Fruit fly (Drosophila melanogaster) whole organism, adult: ENCODE measurements around the gene CG31789.

Source experiments
- CG33017 ChIP-seq: fragments of 200-800 bp; sonication (Bioruptor generic); optimal IDR thresholded peaks from 2 replicates; lab custom pipeline; 2018; ENCODE audit warnings: missing biosample characterization, mild to moderate bottlenecking, missing genetic modification characterization, moderate library complexity
- Hr96 ChIP-seq: fragments of 200-800 bp; sonication (Bioruptor generic); optimal IDR thresholded peaks from 2 replicates; lab custom pipeline; 2016; ENCODE audit warnings: missing biosample characterization, missing genetic modification characterization

DNA sequence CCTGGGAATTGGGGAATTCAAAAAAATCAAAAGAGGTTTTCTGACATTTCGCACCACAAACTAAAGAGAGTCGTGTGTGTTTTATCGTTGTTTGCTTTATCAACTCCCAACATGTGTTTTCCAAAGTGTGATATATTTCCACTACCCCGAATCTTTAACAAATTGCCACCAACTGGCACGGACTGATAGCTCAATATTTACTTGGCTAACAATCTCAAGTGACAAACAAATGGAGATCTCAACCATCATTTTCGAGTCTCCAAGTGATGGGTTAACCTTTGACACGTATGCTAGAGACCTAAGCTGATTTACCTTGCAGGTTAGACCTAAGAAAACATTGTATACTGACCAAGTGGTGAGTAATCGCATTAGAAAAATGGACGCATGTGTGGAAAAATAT lies 19.7 kb downstream of the CG31789 start:
- TF ChIP-seq CG33017 (tag; lab: Kevin White, UChicago) (no peak), Hr96 (GFP tag; lab: Kevin White, UChicago) (no peak)
